Fruit fly (Drosophila melanogaster): ENCODE results near the gene btsz.

btsz gene

dm6 chr3R:14903837-14904431 is 28.6 kb upstream of the btsz start, which contains the start of gene VhaPPA1-1 (continued):
- no peak for TF ChIP-seq CG4360 (GFP tag; IDR thresholded peaks at IDR 0.05)
- no peak for TF ChIP-seq h (optimal IDR thresholded peaks at IDR 0.05)
- TF ChIP-seq cato (GFP tag; optimal IDR thresholded peaks at IDR 0.05; ENCODE audit: borderline replicate concordance): no peak
- no peak for TF ChIP-seq CG43689 (GFP tag; IDR thresholded peaks at IDR 0.05)
- peak; percentile 72 for TF ChIP-seq Usf (GFP tag; optimal IDR thresholded peaks at IDR 0.05)
- TF ChIP-seq Sin3A (optimal IDR thresholded peaks at IDR 0.05): peak; percentile 98
- TF ChIP-seq tap (tag; optimal IDR thresholded peaks at IDR 0.05): no peak
- no peak for TF ChIP-seq fd64A (GFP tag; optimal IDR thresholded peaks at IDR 0.05)
- TF ChIP-seq hbn (GFP tag; IDR thresholded peaks at IDR 0.05; ENCODE audit: partially characterized antibody): no peak
- peak; percentile 18 for TF ChIP-seq mam (GFP tag; optimal IDR thresholded peaks at IDR 0.05)
- TF ChIP-seq CG10209 (GFP tag; optimal IDR thresholded peaks at IDR 0.05): no peak
- TF ChIP-seq HLH4C (GFP tag; IDR thresholded peaks at IDR 0.05; ENCODE audit: partially characterized antibody): peak; percentile 61
- no peak for TF ChIP-seq CG3847 (GFP tag; IDR thresholded peaks at IDR 0.05)
- TF ChIP-seq danr (GFP tag; IDR thresholded peaks at IDR 0.05): no peak
- TF ChIP-seq H2.0 (GFP tag; IDR thresholded peaks at IDR 0.05): no peak
- TF ChIP-seq CG17359 (tag; optimal IDR thresholded peaks at IDR 0.05): no peak
- peak; percentile 15 for TF ChIP-seq CG33213 (GFP tag; optimal IDR thresholded peaks at IDR 0.05)
- no peak for TF ChIP-seq NFAT (GFP tag; IDR thresholded peaks at IDR 0.05)
- TF ChIP-seq CG1792 (GFP tag; optimal IDR thresholded peaks at IDR 0.05): peak; percentile 8
- peak in 1 of 2 experiments; percentile 5 for TF ChIP-seq insv (GFP tag; optimal IDR thresholded peaks at IDR 0.05)
- TF ChIP-seq repo (GFP tag; optimal IDR thresholded peaks at IDR 0.05): no peak
- peak; percentile 52 for TF ChIP-seq zen (tag; optimal IDR thresholded peaks at IDR 0.05)
- TF ChIP-seq D19A (tag; optimal IDR thresholded peaks at IDR 0.05): no peak
- no peak for TF ChIP-seq Elba2 (GFP tag; optimal IDR thresholded peaks at IDR 0.05)
- TF ChIP-seq CG1602 (GFP tag; optimal IDR thresholded peaks at IDR 0.05): no peak
- TF ChIP-seq sim (GFP tag; IDR thresholded peaks at IDR 0.05): no peak
- peak; percentile 88 for TF ChIP-seq YL-1 (GFP tag; optimal IDR thresholded peaks at IDR 0.05)
- peak; percentile 32 for TF ChIP-seq CG9727 (GFP tag; optimal IDR thresholded peaks at IDR 0.05)
- TF ChIP-seq MTF-1 (GFP tag; optimal IDR thresholded peaks at IDR 0.05; ENCODE audit: borderline replicate concordance): no peak
- TF ChIP-seq CG12104 (GFP tag; optimal IDR thresholded peaks at IDR 0.05): no peak
- TF ChIP-seq CG3065 (GFP tag; optimal IDR thresholded peaks at IDR 0.05): no peak
- no peak for TF ChIP-seq CG14441 (GFP tag; IDR thresholded peaks at IDR 0.05)
- no peak for TF ChIP-seq slbo (GFP tag; IDR thresholded peaks at IDR 0.05)
- TF ChIP-seq CG2120 (GFP tag; optimal IDR thresholded peaks at IDR 0.05): peak; percentile 30
- no peak for TF ChIP-seq CG5953 (GFP tag; IDR thresholded peaks at IDR 0.05)
- TF ChIP-seq corto (GFP tag; optimal IDR thresholded peaks at IDR 0.05): no peak
- TF ChIP-seq Mrtf (GFP tag; IDR thresholded peaks at IDR 0.05): no peak
- TF ChIP-seq E2f1 (GFP tag; IDR thresholded peaks at IDR 0.05): no peak
- TF ChIP-seq CG34376 (GFP tag; optimal IDR thresholded peaks at IDR 0.05): peak; percentile 17
- no peak for TF ChIP-seq pho (GFP tag; optimal IDR thresholded peaks at IDR 0.05)
- TF ChIP-seq CG32767 (GFP tag; IDR thresholded peaks at IDR 0.05): no peak
- TF ChIP-seq z (GFP tag; IDR thresholded peaks at IDR 0.05): no peak
- TF ChIP-seq CG9817 (tag; optimal IDR thresholded peaks at IDR 0.05): peak; percentile 16
- TF ChIP-seq ash1 (GFP tag; optimal IDR thresholded peaks at IDR 0.05): no peak
- no peak for TF ChIP-seq cg (GFP tag; optimal IDR thresholded peaks at IDR 0.05)
- no peak for TF ChIP-seq Side (GFP tag; optimal IDR thresholded peaks at IDR 0.05)
- no peak for TF ChIP-seq sd (tag; optimal IDR thresholded peaks at IDR 0.05)
- no peak for TF ChIP-seq CG12769 (tag; optimal IDR thresholded peaks at IDR 0.05)
- TF ChIP-seq Fer3 (tag; optimal IDR thresholded peaks at IDR 0.05): no peak
- TF ChIP-seq TFAM (GFP tag; optimal IDR thresholded peaks at IDR 0.05): no peak
- TF ChIP-seq GATAe (GFP tag; conservative IDR thresholded peaks at IDR 0.05): no peak
- peak; percentile 4 for TF ChIP-seq HLHmδ (GFP tag; optimal IDR thresholded peaks at IDR 0.05)
